Worm (Caenorhabditis elegans): Measurements from ENCODE around the gene K10D6.3.

DNA sequence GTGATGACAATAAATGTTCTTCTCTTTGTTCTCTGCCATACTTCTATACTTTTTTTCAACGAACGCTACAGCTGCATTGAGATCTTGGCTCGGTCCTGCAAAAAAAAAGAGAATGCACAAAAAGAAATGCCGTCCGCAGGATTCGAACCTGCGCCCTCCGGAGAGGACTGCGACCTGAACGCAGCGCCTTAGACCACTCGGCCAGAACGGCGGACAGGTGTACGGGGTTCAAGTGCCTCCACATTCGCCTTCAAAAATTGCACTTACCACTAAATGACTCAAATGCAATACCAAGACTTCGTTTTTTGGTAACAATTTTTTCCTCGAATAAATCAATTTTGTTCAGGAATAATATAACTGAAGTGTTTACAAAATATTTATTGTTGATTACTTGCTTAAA lies 25.8 kb upstream of the K10D6.3 start:
- TF ChIP-seq aly-1 (tag; optimal IDR thresholded peaks at IDR 0.05), result no peak
- TF ChIP-seq B0310.2 (tag; optimal IDR thresholded peaks at IDR 0.05), result no peak
- no peak for TF ChIP-seq tbx-11 (GFP tag; IDR thresholded peaks at IDR 0.05)
- no peak for TF ChIP-seq hnd-1 (tag; optimal IDR thresholded peaks at IDR 0.05)
- no peak for TF ChIP-seq ama-1 (optimal IDR thresholded peaks at IDR 0.05)
- TF ChIP-seq hmbx-1 (tag; optimal IDR thresholded peaks at IDR 0.05), result no peak
- no peak for TF ChIP-seq flt-1 (GFP tag; IDR thresholded peaks at IDR 0.05)
- no peak for TF ChIP-seq hmg-4 (GFP tag; optimal IDR thresholded peaks at IDR 0.05)
- no peak for TF ChIP-seq ets-7 (tag; optimal IDR thresholded peaks at IDR 0.05)
- no peak for TF ChIP-seq tra-4 (tag; optimal IDR thresholded peaks at IDR 0.05)
- TF ChIP-seq F13C5.2 (tag; optimal IDR thresholded peaks at IDR 0.05), result no peak

All from whole organism, early embryonic.